Worm (Caenorhabditis elegans) whole organism, mixed stage, embryonic: ENCODE measurements around the gene F22F1.2.

ENCODE experiments used
- blmp-1 ChIP-seq: fragments of 150-350 bp; optimal IDR thresholded peaks from 2 replicates; lab custom pipeline; 2014; ENCODE audit warnings: missing biosample characterization, missing genetic modification characterization
- ceh-83 ChIP-seq: fragments of 200-800 bp; sonication (Bioruptor generic); optimal IDR thresholded peaks from 2 replicates; lab custom pipeline; 2018; ENCODE audit warnings: mild to moderate bottlenecking, missing genetic modification characterization, missing compliant biosample characterization
- elt-1 ChIP-seq: sonication (generic microtip); optimal IDR thresholded peaks from 2 replicates; lab custom pipeline; 2017; ENCODE audit warnings: missing genetic modification characterization, mild to moderate bottlenecking, missing compliant biosample characterization, antibody characterized with exemption, moderate library complexity, borderline replicate concordance; ENCODE audit not compliant: insufficient read depth
- lin-13 ChIP-seq: fragments of 150-350 bp; optimal IDR thresholded peaks from 2 replicates; lab custom pipeline; 2014; ENCODE audit warnings: missing biosample characterization, missing genetic modification characterization
- lin-32 ChIP-seq: fragments of 200-800 bp; sonication (Bioruptor generic); optimal IDR thresholded peaks from 2 replicates; lab custom pipeline; 2018; ENCODE audit warnings: mild to moderate bottlenecking, missing genetic modification characterization, missing compliant biosample characterization
- lsy-2 ChIP-seq: fragments of 150-350 bp; optimal IDR thresholded peaks from 2 replicates; lab custom pipeline; 2014; ENCODE audit warnings: missing biosample characterization, missing genetic modification characterization
- nhr-2 ChIP-seq: fragments of 150-350 bp; optimal IDR thresholded peaks from 2 replicates; lab custom pipeline; 2014; ENCODE audit warnings: missing biosample characterization, missing genetic modification characterization
- nhr-28 ChIP-seq: fragments of 150-350 bp; optimal IDR thresholded peaks from 2 replicates; lab custom pipeline; 2014; ENCODE audit warnings: missing biosample characterization, missing genetic modification characterization
- pha-4 ChIP-seq: fragments of 150-350 bp; optimal IDR thresholded peaks from 2 replicates; lab custom pipeline; 2018; ENCODE audit warnings: missing biosample characterization, missing genetic modification reagents, missing genetic modification characterization
- snpc-4 ChIP-seq: fragments of 150-350 bp; optimal IDR thresholded peaks from 2 replicates; lab custom pipeline; 2014; ENCODE audit warnings: missing biosample characterization, missing genetic modification characterization
- unc-39 ChIP-seq: fragments of 150-350 bp; optimal IDR thresholded peaks from 2 replicates; lab custom pipeline; 2014; ENCODE audit warnings: missing biosample characterization, missing genetic modification characterization
- ztf-11 ChIP-seq: fragments of 150-350 bp; optimal IDR thresholded peaks from 2 replicates; lab custom pipeline; 2014; ENCODE audit warnings: missing biosample characterization, missing genetic modification characterization

DNA sequence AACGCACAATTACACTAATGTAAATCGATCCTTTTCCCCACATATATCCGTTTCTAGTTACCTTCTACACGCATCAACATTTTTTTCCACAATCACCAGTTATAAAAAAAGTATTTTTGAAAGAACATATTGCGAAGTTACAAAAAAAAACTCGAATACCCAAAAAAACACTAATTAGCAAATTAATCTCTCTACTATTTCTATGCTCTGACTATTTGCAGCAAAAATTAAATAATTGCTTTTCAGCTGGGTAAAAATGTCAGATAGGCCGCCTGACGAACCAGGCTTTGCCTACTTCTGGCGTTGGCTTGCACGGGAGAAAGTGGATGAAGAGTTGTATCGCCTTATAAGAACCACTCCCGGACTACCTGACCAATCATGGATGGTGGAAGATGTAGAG is 40.3 kb downstream of the F22F1.2 start, which contains the start of gene K07E3.1:
- no peak for TF ChIP-seq ceh-83 (GFP tag; lab: Kevin White, UChicago)
- no peak for TF ChIP-seq snpc-4 (tag; lab: Kevin White, UChicago)
- TF ChIP-seq lin-32 (GFP tag; lab: Kevin White, UChicago): no peak
- TF ChIP-seq nhr-28: no peak
- no peak for TF ChIP-seq blmp-1
- TF ChIP-seq pha-4 (tag; lab: Kevin White, UChicago): no peak
- TF ChIP-seq ztf-11 (tag; lab: Kevin White, UChicago): no peak
- TF ChIP-seq lsy-2: no peak
- no peak for TF ChIP-seq nhr-2
- TF ChIP-seq elt-1 (tag; lab: Kevin White, UChicago): no peak
- TF ChIP-seq unc-39: no peak
- TF ChIP-seq lin-13 (tag; lab: Kevin White, UChicago): no peak
